Worm (Caenorhabditis elegans): ENCODE results near the gene flp-13.

flp-13 gene

DNA sequence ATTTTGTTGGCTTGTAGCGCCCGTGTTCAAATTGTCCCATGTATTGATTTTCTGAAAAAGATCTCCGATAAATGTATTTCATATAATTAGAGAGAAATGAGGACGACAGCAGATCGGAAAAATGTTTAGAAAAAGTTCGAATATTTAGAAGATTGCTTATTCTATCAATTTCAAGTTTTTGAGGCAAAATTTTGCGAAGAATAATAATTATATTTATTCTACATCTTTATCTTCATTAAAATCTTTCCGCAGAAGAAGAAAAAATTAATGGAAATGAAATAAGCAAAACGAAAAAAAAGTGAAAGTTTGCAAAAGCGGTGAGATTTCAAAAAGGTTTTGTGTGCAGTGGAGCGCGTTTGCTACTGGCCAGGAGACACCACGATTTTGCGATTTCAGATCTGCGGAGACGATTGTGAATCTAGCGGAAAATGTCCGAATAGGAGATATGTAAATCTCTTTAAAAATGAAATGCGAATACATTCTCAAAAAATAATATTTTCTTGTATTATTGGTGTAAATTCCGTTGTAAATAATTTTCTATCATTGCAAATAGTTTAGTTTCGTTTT is 43.9 kb downstream of the flp-13 start, which contains the start of gene nrde-4 (continued):
- TF ChIP-seq tlp-1 (tag; optimal IDR thresholded peaks at IDR 0.05) (no peak), lin-14 (GFP tag; optimal IDR thresholded peaks at IDR 0.05) (peak; percentile 84), fkh-10 (GFP tag; optimal IDR thresholded peaks at IDR 0.05) (no peak), C34B4.2 (tag; optimal IDR thresholded peaks at IDR 0.05) (no peak)

ce11 chrIV:7653198-7653597 is 45.0 kb downstream of the flp-13 start:
- no peak for TF ChIP-seq mef-2 (tag; optimal IDR thresholded peaks at IDR 0.05)
- TF ChIP-seq unc-62 (GFP tag; optimal IDR thresholded peaks at IDR 0.05), result no peak
- TF ChIP-seq unc-130 (tag; optimal IDR thresholded peaks at IDR 0.05), result no peak
- TF ChIP-seq efl-3 (GFP tag; optimal IDR thresholded peaks at IDR 0.05), result no peak
- TF ChIP-seq egl-27 (tag; optimal IDR thresholded peaks at IDR 0.05), result no peak
- no peak for TF ChIP-seq fkh-8 (tag; optimal IDR thresholded peaks at IDR 0.05)
- no peak for TF ChIP-seq pag-3 (tag; optimal IDR thresholded peaks at IDR 0.05; ENCODE audit: borderline replicate concordance, insufficient read depth)
- no peak for TF ChIP-seq grh-1 (GFP tag; IDR thresholded peaks at IDR 0.05)
- no peak for TF ChIP-seq fkh-4 (tag; optimal IDR thresholded peaks at IDR 0.05; ENCODE audit: borderline replicate concordance)
- no peak for TF ChIP-seq blmp-1 (tag; optimal IDR thresholded peaks at IDR 0.05)
- no peak for TF ChIP-seq lin-35 (GFP tag; optimal IDR thresholded peaks at IDR 0.05)

DNA sequence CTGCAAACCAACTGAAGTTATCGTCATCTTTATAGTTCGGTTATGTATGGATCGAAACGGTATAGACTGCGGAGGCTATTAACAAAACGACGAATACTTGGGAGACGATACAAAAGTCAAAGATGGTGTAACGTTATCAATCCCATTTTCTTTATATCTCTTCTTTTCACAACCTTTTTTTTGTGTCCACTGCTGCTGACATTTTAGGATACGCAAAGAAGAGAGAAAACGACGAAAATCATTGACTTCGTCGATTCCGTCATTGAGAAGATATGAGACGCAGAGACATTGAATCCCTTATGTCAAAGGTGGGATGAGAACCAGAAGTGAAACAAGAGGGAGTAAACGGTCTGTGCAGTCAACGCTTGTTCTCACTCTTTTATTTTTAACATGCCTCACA is 47.1 kb downstream of the flp-13 start, which contains the start of gene cima-1:
Gene cima-1, plus strand, starts transcription at position 340 of the 400 bp plus-strand sequence.
- TF ChIP-seq jun-1 (tag; optimal IDR thresholded peaks at IDR 0.05) (no peak), lsy-2 (tag; optimal IDR thresholded peaks at IDR 0.05) (peak in 1 of 2 experiments; percentile 30), vab-15 (tag; optimal IDR thresholded peaks at IDR 0.05) (no peak), egl-27 (tag; optimal IDR thresholded peaks at IDR 0.05) (no peak), nhr-12 (tag; optimal IDR thresholded peaks at IDR 0.05) (no peak), nhr-85 (tag) (peak; percentile 68), blmp-1 (tag; optimal IDR thresholded peaks at IDR 0.05) (peak; percentile 88), ces-1 (GFP tag; optimal IDR thresholded peaks at IDR 0.05) (no peak), swsn-7 (tag; optimal IDR thresholded peaks at IDR 0.05) (no peak), lin-35 (GFP tag; optimal IDR thresholded peaks at IDR 0.05) (peak in 1 of 2 experiments; percentile 5), ceh-63 (GFP tag; optimal IDR thresholded peaks at IDR 0.05) (no peak), elt-3 (tag; optimal IDR thresholded peaks at IDR 0.05) (peak in 5 of 6 experiments; percentile 6 to 92 (median 57)), mep-1 (tag; optimal IDR thresholded peaks at IDR 0.05) (peak; percentile 36)

ce11 chrIV:7650433-7650832 is 47.8 kb downstream of the flp-13 start:
- TF ChIP-seq ceh-82 (tag; optimal IDR thresholded peaks at IDR 0.05), result no peak
- no peak for TF ChIP-seq efl-1 (optimal IDR thresholded peaks at IDR 0.05)
- peak in 1 of 2 experiments; percentile 75 for TF ChIP-seq efl-1 (GFP tag; optimal IDR thresholded peaks at IDR 0.05 in 1 of 2)
